Fruit fly (Drosophila melanogaster): ENCODE measurements around the gene CG6966.

DNA sequence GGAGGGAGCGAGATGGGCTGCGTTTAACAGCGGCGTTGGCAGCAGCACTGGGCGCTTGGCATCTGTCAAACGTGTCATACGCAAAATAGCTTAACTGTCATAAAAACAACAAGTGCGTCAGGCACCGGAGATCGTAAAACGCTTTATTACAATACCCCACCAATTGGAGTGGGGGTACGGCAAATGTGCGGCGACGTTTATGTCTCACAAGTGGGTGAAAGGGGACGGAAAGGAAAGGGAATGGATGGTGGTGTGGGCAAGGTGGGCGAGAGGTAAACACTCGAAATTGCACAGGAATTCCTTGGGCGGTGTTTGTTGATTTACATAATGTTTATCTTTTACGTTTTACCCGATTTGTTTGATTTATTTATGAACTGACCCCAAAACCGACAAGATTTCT lies 34.6 kb upstream of the CG6966 start:
- TF ChIP-seq CG8478 (optimal IDR thresholded peaks at IDR 0.05) (no peak), CTCF (optimal IDR thresholded peaks at IDR 0.05) (no peak)
